Worm (Caenorhabditis elegans) whole organism, young adult: ENCODE data around the gene kin-20.

ENCODE experiments used
- Y53G8AR.9 ChIP-seq: fragments of 200-800 bp; sonication (Bioruptor generic); conservative IDR thresholded peaks from 2 replicates; pipeline ENCODE4 v1.3.6; 2022; ENCODE audit warnings: missing genetic modification reagents, missing genetic modification characterization, missing compliant biosample characterization
- atf-7 ChIP-seq: sonication (generic microtip); optimal IDR thresholded peaks from 2 replicates; lab custom pipeline; 2017; ENCODE audit warnings: mild to moderate bottlenecking, missing genetic modification characterization, missing compliant biosample characterization
- attf-3 ChIP-seq: fragments of 200-800 bp; sonication (Bioruptor generic); conservative IDR thresholded peaks from 2 replicates; pipeline ENCODE4 v1.3.6; 2022; ENCODE audit warnings: missing genetic modification reagents, missing genetic modification characterization, missing compliant biosample characterization
- bed-1 ChIP-seq: fragments of 200-800 bp; sonication (Bioruptor generic); IDR thresholded peaks from 2 replicates; pipeline ENCODE4 v1.3.6; 2022; ENCODE audit warnings: missing genetic modification reagents, missing genetic modification characterization, missing compliant biosample characterization
- cebp-1 ChIP-seq, 2 experiments: fragments of 200-800 bp in 1 of 2; sonication (Bioruptor generic) in 1 of 2; sonication (generic microtip) in 1 of 2; IDR thresholded peaks in 1 of 2; optimal IDR thresholded peaks in 1 of 2; 2 replicates each; pipeline versions ENCODE4 v1.3.6 to Lab custom; 2017 to 2022; ENCODE audit warnings: missing compliant biosample characterization in 2 of 2, missing genetic modification characterization in 2 of 2, mild to moderate bottlenecking in 1 of 2, missing genetic modification reagents in 1 of 2, moderate library complexity in 1 of 2
- ceh-27 ChIP-seq: fragments of 200-800 bp; sonication (Bioruptor generic); optimal IDR thresholded peaks from 2 replicates; lab custom pipeline; 2018; ENCODE audit warnings: mild to moderate bottlenecking, missing genetic modification characterization, moderate library complexity, missing compliant biosample characterization
- dox-1 ChIP-seq: fragments of 200-800 bp; sonication (Bioruptor generic); IDR thresholded peaks from 2 replicates; pipeline ENCODE4 v1.3.6; 2022; ENCODE audit warnings: missing genetic modification reagents, missing genetic modification characterization, missing compliant biosample characterization
- egl-18 ChIP-seq: fragments of 200-800 bp; sonication (Bioruptor generic); IDR thresholded peaks from 2 replicates; pipeline ENCODE4 v1.3.6; 2022; ENCODE audit warnings: missing genetic modification reagents, missing genetic modification characterization, missing compliant biosample characterization
- hmg-1.2 ChIP-seq: fragments of 200-800 bp; sonication (Bioruptor generic); IDR thresholded peaks from 2 replicates; pipeline ENCODE4 v1.3.6; 2022; ENCODE audit warnings: missing genetic modification reagents, missing genetic modification characterization, missing compliant biosample characterization
- hrde-1 ChIP-seq: sonication (generic microtip); optimal IDR thresholded peaks from 2 replicates; lab custom pipeline; 2016; ENCODE audit warnings: missing genetic modification characterization, mild to moderate bottlenecking, missing compliant biosample characterization, moderate library complexity, missing genotype, missing genetic modification reagents, borderline replicate concordance
- hsf-1 ChIP-seq: fragments of 200-800 bp; sonication (Bioruptor generic); IDR thresholded peaks from 2 replicates; pipeline ENCODE4 v1.3.6; 2022; ENCODE audit warnings: missing genetic modification reagents, missing genetic modification characterization, missing compliant biosample characterization
- lag-1 ChIP-seq: fragments of 200-800 bp; sonication (Bioruptor generic); IDR thresholded peaks from 2 replicates; pipeline ENCODE4 v1.3.6; 2022; ENCODE audit warnings: missing genetic modification reagents, missing genetic modification characterization, missing compliant biosample characterization
- let-607 ChIP-seq, 2 experiments: fragments of 200-800 bp in 1 of 2; sonication (Bioruptor generic) in 1 of 2; sonication (generic microtip) in 1 of 2; optimal IDR thresholded peaks; 2 replicates each; lab custom pipeline; 2016 to 2018; ENCODE audit warnings: mild to moderate bottlenecking in 2 of 2, missing compliant biosample characterization in 2 of 2, missing genetic modification characterization in 2 of 2, moderate library complexity in 2 of 2, missing genotype in 1 of 2
- lin-40 ChIP-seq: sonication (generic microtip); optimal IDR thresholded peaks from 2 replicates; lab custom pipeline; 2016; ENCODE audit warnings: missing genetic modification characterization, mild to moderate bottlenecking, missing compliant biosample characterization, missing genotype, missing genetic modification reagents
- nfya-1 ChIP-seq: sonication (generic microtip); optimal IDR thresholded peaks from 2 replicates; lab custom pipeline; 2017; ENCODE audit warnings: antibody characterized with exemption, missing compliant biosample characterization, missing genetic modification characterization, borderline replicate concordance; ENCODE audit not compliant: insufficient read depth
- nhr-27 ChIP-seq: fragments of 200-800 bp; sonication (Bioruptor generic); optimal IDR thresholded peaks from 2 replicates; lab custom pipeline; 2018; ENCODE audit warnings: mild to moderate bottlenecking, missing genetic modification characterization, moderate library complexity, missing compliant biosample characterization
- nhr-80 ChIP-seq: sonication (generic microtip); optimal IDR thresholded peaks from 2 replicates; lab custom pipeline; 2016; ENCODE audit warnings: missing genetic modification characterization, missing compliant biosample characterization
- snpc-4 ChIP-seq, 5 experiments: fragments of 150-350 bp in 1 of 5; sonication (generic microtip) in 4 of 5; optimal IDR thresholded peaks; 2 replicates each; lab custom pipeline; 2014 to 2018; ENCODE audit warnings: missing genetic modification characterization in 5 of 5, missing biosample characterization in 3 of 5, antibody characterized with exemption in 2 of 5, mild to moderate bottlenecking in 2 of 5, missing compliant biosample characterization in 2 of 5, missing genotype in 2 of 5, moderate library complexity in 2 of 5, missing genetic modification reagents in 1 of 5
- tbp1 ChIP-seq: fragments of 200-800 bp; sonication (Bioruptor generic); optimal IDR thresholded peaks from 2 replicates; lab custom pipeline; 2018; ENCODE audit warnings: mild to moderate bottlenecking, missing genetic modification characterization, missing compliant biosample characterization
- tbx-9 ChIP-seq: sonication (generic microtip); optimal IDR thresholded peaks from 2 replicates; lab custom pipeline; 2016; ENCODE audit warnings: borderline replicate concordance, missing genetic modification characterization, inconsistent platforms, missing compliant biosample characterization
- zfh-2 ChIP-seq: fragments of 200-800 bp; sonication (Bioruptor generic); conservative IDR thresholded peaks from 2 replicates; pipeline ENCODE4 v1.3.6; 2022; ENCODE audit warnings: missing genetic modification reagents, missing genetic modification characterization, missing compliant biosample characterization
- ztf-3 ChIP-seq: fragments of 200-800 bp; sonication (Bioruptor generic); optimal IDR thresholded peaks from 2 replicates; lab custom pipeline; 2018; ENCODE audit warnings: mild to moderate bottlenecking, missing genetic modification characterization, missing compliant biosample characterization

The kin-20 gene

ce11 chrX:15221865-15222551 lies 55.6 kb downstream of the kin-20 start:
- peak; percentile 22 for TF ChIP-seq ceh-27 (GFP tag; lab: Kevin White, UChicago)
- no peak for TF ChIP-seq atf-7 (tag; lab: Kevin White, UChicago)
- 0 out of 2 replicates have a peak, but pooled peaks have one; percentile 35 for TF ChIP-seq dox-1 (GFP tag; lab: Robert Waterston, UW)
- TF ChIP-seq nhr-80 (tag; lab: Kevin White, UChicago) = peak; percentile 77
- TF ChIP-seq zfh-2 (GFP tag; lab: Robert Waterston, UW) = peak; percentile 36; the same call in 1 of the 2 replicates
- peak; percentile 25 for TF ChIP-seq tbp1 (GFP tag; lab: Kevin White, UChicago)
- TF ChIP-seq let-607 (tag; optimal IDR thresholded peaks at IDR 0.05; lab: Kevin White, UChicago) = peak in 1 of 2 experiments; percentile 6
- peak; percentile 12 for TF ChIP-seq lin-40 (tag; lab: Kevin White, UChicago)
- no peak for TF ChIP-seq cebp-1 (GFP tag; IDR thresholded peaks at IDR 0.05; lab: Robert Waterston, UW)
- TF ChIP-seq cebp-1 (tag; optimal IDR thresholded peaks at IDR 0.05; lab: Kevin White, UChicago) = peak; percentile 26
- TF ChIP-seq hmg-1.2 = peak; percentile 54; the same call in 1 of the 2 replicates
- no peak for TF ChIP-seq nhr-27 (tag; lab: Kevin White, UChicago)
- no peak for TF ChIP-seq attf-3 (GFP tag; lab: Robert Waterston, UW)
- TF ChIP-seq, all 124 proteins: peak for 9

- TF ChIP-seq ztf-3 (GFP tag; lab: Kevin White, UChicago) (no peak), snpc-4 (GFP tag; optimal IDR thresholded peaks at IDR 0.05; lab: Kevin White, UChicago) (no peak), snpc-4 (tag; optimal IDR thresholded peaks at IDR 0.05; lab: Kevin White, UChicago) (peak in 2 of 4 experiments; percentile 45 to 73), nfya-1 (no peak), tbp1 (GFP tag; lab: Kevin White, UChicago) (no peak), egl-18 (GFP tag; lab: Robert Waterston, UW) (no peak), tbx-9 (no peak), hsf-1 (GFP tag; lab: Robert Waterston, UW) (no peak), Y53G8AR.9 (no peak), lag-1 (no peak), bed-1 (GFP tag; lab: Robert Waterston, UW) (0 out of 2 replicates have a peak, but pooled peaks have one; percentile 45), hrde-1 (tag; lab: Kevin White, UChicago) (no peak)
- TF ChIP-seq, all 124 proteins: peak for 2
Observed at ce11 chrX:15221107-15221506, 56.5 kb downstream of the kin-20 start.
